Fruit fly (Drosophila melanogaster): ENCODE results near the gene Med.

The Med gene

DNA sequence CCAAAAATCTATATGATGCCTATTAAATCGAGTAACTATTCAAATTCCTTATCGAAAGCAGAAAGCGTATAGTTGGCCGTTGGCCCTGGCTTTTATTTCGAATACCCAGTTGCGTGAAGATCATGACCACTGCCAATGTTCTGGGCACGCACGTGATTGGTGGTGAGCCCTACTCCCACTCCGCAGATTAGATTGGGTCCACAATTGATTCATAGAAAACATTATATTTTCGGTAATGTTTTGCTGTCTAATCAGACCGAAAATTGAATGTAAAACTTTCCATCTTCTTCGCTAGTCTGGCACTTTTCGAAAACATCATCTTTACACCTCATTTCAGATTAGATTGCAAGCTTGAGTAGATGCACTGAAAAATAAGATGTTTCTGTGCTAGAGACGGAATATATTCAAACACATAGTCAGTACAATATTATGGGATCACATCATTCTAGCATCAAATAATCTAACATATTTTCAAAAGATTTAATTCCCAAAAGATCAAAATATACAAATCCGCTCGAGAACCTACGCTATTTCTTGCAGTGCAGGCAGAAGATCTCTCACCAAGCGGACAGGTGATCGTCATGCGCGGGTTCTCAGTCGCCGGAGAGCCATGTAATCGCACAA is 18.5 kb upstream of the Med start, which contains the start of gene CG1774 (continued):
- no peak for TF ChIP-seq CG10431 (GFP tag; optimal IDR thresholded peaks at IDR 0.05)
- no peak for TF ChIP-seq CG8478 (optimal IDR thresholded peaks at IDR 0.05)
- no peak for TF ChIP-seq Bgb (GFP tag; IDR thresholded peaks at IDR 0.05; ENCODE audit: partially characterized antibody)
- TF ChIP-seq cas (GFP tag; IDR thresholded peaks at IDR 0.05): peak; percentile 34; the same call in 1 of the 2 replicates
- peak; percentile 91 for TF ChIP-seq slbo (GFP tag; IDR thresholded peaks at IDR 0.05)
- TF ChIP-seq nau (GFP tag; optimal IDR thresholded peaks at IDR 0.05): peak; percentile 64
- 0 out of 3 replicates have a peak, but pooled peaks have one; percentile 36 for TF ChIP-seq ken (GFP tag; IDR thresholded peaks at IDR 0.05)
- TF ChIP-seq aop (GFP tag; IDR thresholded peaks at IDR 0.05): no peak
- TF ChIP-seq lmd (GFP tag; IDR thresholded peaks at IDR 0.05): peak; percentile 81
- TF ChIP-seq MBD-R2 (GFP tag; IDR thresholded peaks at IDR 0.05): peak; percentile 56; the same call in 1 of the 2 replicates
- TF ChIP-seq CG6765 (GFP tag; optimal IDR thresholded peaks at IDR 0.05): peak; percentile 76
- TF ChIP-seq fd96Cb (tag; optimal IDR thresholded peaks at IDR 0.05): peak; percentile 56
- TF ChIP-seq exex (tag; optimal IDR thresholded peaks at IDR 0.05): peak; percentile 86
- TF ChIP-seq Dbx (GFP tag; IDR thresholded peaks at IDR 0.05): peak; percentile 90
- no peak for TF ChIP-seq CG34224 (GFP tag; IDR thresholded peaks at IDR 0.05; ENCODE audit: partially characterized antibody)
- no peak for TF ChIP-seq knrl (GFP tag; IDR thresholded peaks at IDR 0.05; ENCODE audit: partially characterized antibody)
- peak; percentile 72 for TF ChIP-seq CG12071 (GFP tag; optimal IDR thresholded peaks at IDR 0.05)
- TF ChIP-seq Optix (GFP tag; IDR thresholded peaks at IDR 0.05): 0 out of 3 replicates have a peak, but pooled peaks have one; percentile 52
- peak; percentile 51 for TF ChIP-seq CG12104 (GFP tag; optimal IDR thresholded peaks at IDR 0.05)
- TF ChIP-seq lov (optimal IDR thresholded peaks at IDR 0.05): no peak
- TF ChIP-seq lov (GFP tag; IDR thresholded peaks at IDR 0.05): no peak
- peak; percentile 34 for TF ChIP-seq Hmx (GFP tag; optimal IDR thresholded peaks at IDR 0.05)
- peak; percentile 93 for TF ChIP-seq CG12769 (tag; optimal IDR thresholded peaks at IDR 0.05)
- peak; percentile 37 for TF ChIP-seq trem (tag; optimal IDR thresholded peaks at IDR 0.05)
- TF ChIP-seq CG6654 (GFP tag; optimal IDR thresholded peaks at IDR 0.05): no peak
- TF ChIP-seq Dad (GFP tag; optimal IDR thresholded peaks at IDR 0.05): peak; percentile 44
- TF ChIP-seq B-H1 (GFP tag; IDR thresholded peaks at IDR 0.05): peak; percentile 41; the same call in 1 of the 3 replicates
- TF ChIP-seq Side (GFP tag; optimal IDR thresholded peaks at IDR 0.05): peak; percentile 74
- TF ChIP-seq CG10366 (GFP tag; IDR thresholded peaks at IDR 0.05): peak; percentile 66
- TF ChIP-seq ATbp (GFP tag; optimal IDR thresholded peaks at IDR 0.05): peak; percentile 58
- TF ChIP-seq sima (GFP tag; optimal IDR thresholded peaks at IDR 0.05): peak; percentile 8
- peak; percentile 31 for TF ChIP-seq CG3838 (GFP tag; optimal IDR thresholded peaks at IDR 0.05)
- TF ChIP-seq Pdp1 (GFP tag; optimal IDR thresholded peaks at IDR 0.05): peak; percentile 78 to 81
- TF ChIP-seq Gsc (GFP tag; IDR thresholded peaks at IDR 0.05): peak; percentile 5; the same call in 1 of the 2 replicates
- TF ChIP-seq ham (GFP tag; IDR thresholded peaks at IDR 0.05): 0 out of 2 replicates have a peak, but pooled peaks have one; percentile 48
- no peak for TF ChIP-seq nerfin-1 (tag; optimal IDR thresholded peaks at IDR 0.05)
- TF ChIP-seq Opbp (GFP tag; IDR thresholded peaks at IDR 0.05; ENCODE audit: partially characterized antibody): no peak
- no peak for TF ChIP-seq MTF-1 (GFP tag; optimal IDR thresholded peaks at IDR 0.05; ENCODE audit: borderline replicate concordance)
- no peak for TF ChIP-seq z (GFP tag; IDR thresholded peaks at IDR 0.05)
- TF ChIP-seq Fer3 (tag; optimal IDR thresholded peaks at IDR 0.05): peak; percentile 88
- TF ChIP-seq vnd (GFP tag; IDR thresholded peaks at IDR 0.05; ENCODE audit: partially characterized antibody): no peak
- TF ChIP-seq Aef1 (GFP tag; IDR thresholded peaks at IDR 0.05): peak; percentile 77; the same call in 2 of the 3 replicates
- no peak for TF ChIP-seq abd-A (tag; optimal IDR thresholded peaks at IDR 0.05)
- TF ChIP-seq CG11085 (GFP tag; IDR thresholded peaks at IDR 0.05): peak; percentile 61; the same call in 1 of the 2 replicates
- peak; percentile 28 for TF ChIP-seq Jarid2 (GFP tag; optimal IDR thresholded peaks at IDR 0.05)
- TF ChIP-seq CG1832 (GFP tag; optimal IDR thresholded peaks at IDR 0.05): no peak
- peak; percentile 83 for TF ChIP-seq her (GFP tag; optimal IDR thresholded peaks at IDR 0.05)
- TF ChIP-seq CG1529 (GFP tag; optimal IDR thresholded peaks at IDR 0.05): peak; percentile 37
- TF ChIP-seq CG7987 (GFP tag; optimal IDR thresholded peaks at IDR 0.05): peak; percentile 73
